Fruit fly (Drosophila melanogaster) whole organism, adult: ENCODE results near the gene Tsen2.
A peak's percentile ranks its signal among the peaks of the same experiment; 100 is the strongest.

Source experiments
- CG11617 ChIP-seq: fragments of 200-800 bp; sonication (Bioruptor generic); optimal IDR thresholded peaks from 2 replicates; lab custom pipeline; 2017; ENCODE audit warnings: mild to moderate bottlenecking, missing biosample characterization, missing genetic modification reagents, missing genetic modification characterization
- CG12768 ChIP-seq: fragments of 200-800 bp; sonication (Bioruptor generic); optimal IDR thresholded peaks from 2 replicates; lab custom pipeline; 2017; ENCODE audit warnings: missing biosample characterization, missing genetic modification characterization, mild to moderate bottlenecking, moderate library complexity, missing genetic modification reagents
- CG14711 ChIP-seq: fragments of 200-800 bp; sonication (Bioruptor generic); optimal IDR thresholded peaks from 2 replicates; lab custom pipeline; 2018; ENCODE audit warnings: missing biosample characterization, mild to moderate bottlenecking, missing genetic modification characterization, moderate library complexity
- CG1620 ChIP-seq: fragments of 200-800 bp; sonication (Bioruptor generic); optimal IDR thresholded peaks from 2 replicates; lab custom pipeline; 2016; ENCODE audit warnings: missing biosample characterization, missing genetic modification characterization
- CG33017 ChIP-seq: fragments of 200-800 bp; sonication (Bioruptor generic); optimal IDR thresholded peaks from 2 replicates; lab custom pipeline; 2018; ENCODE audit warnings: missing biosample characterization, mild to moderate bottlenecking, missing genetic modification characterization, moderate library complexity
- CG5204 ChIP-seq: fragments of 200-800 bp; sonication (Bioruptor generic); optimal IDR thresholded peaks from 2 replicates; lab custom pipeline; 2016; ENCODE audit warnings: missing biosample characterization, missing genetic modification characterization
- CG7045 ChIP-seq: fragments of 200-800 bp; sonication (Bioruptor generic); optimal IDR thresholded peaks from 2 replicates; lab custom pipeline; 2017; ENCODE audit warnings: missing biosample characterization, mild to moderate bottlenecking, missing genetic modification characterization
- CG7101 ChIP-seq: fragments of 200-800 bp; sonication (Bioruptor generic); optimal IDR thresholded peaks from 2 replicates; lab custom pipeline; 2018; ENCODE audit warnings: missing biosample characterization, mild to moderate bottlenecking, missing genetic modification characterization, moderate library complexity
- Clk ChIP-seq: fragments of 200-800 bp; sonication (Bioruptor generic); optimal IDR thresholded peaks from 2 replicates; lab custom pipeline; 2017; ENCODE audit warnings: missing biosample characterization, missing genetic modification characterization
- Crg-1 ChIP-seq: fragments of 200-800 bp; sonication (Bioruptor generic); optimal IDR thresholded peaks from 2 replicates; lab custom pipeline; 2016; ENCODE audit warnings: missing biosample characterization, missing genetic modification characterization
- Hr96 ChIP-seq: fragments of 200-800 bp; sonication (Bioruptor generic); optimal IDR thresholded peaks from 2 replicates; lab custom pipeline; 2016; ENCODE audit warnings: missing biosample characterization, missing genetic modification characterization
- Mnt ChIP-seq: fragments of 200-800 bp; sonication (Bioruptor generic); optimal IDR thresholded peaks from 2 replicates; lab custom pipeline; 2016; ENCODE audit warnings: missing biosample characterization, mild to moderate bottlenecking, missing genetic modification characterization
- bab1 ChIP-seq: fragments of 200-800 bp; sonication (Bioruptor generic); optimal IDR thresholded peaks from 3 replicates; lab custom pipeline; 2019; ENCODE audit warnings: missing biosample characterization, mild to moderate bottlenecking, missing genetic modification characterization, moderate library complexity
- cic ChIP-seq: fragments of 200-800 bp; sonication (Bioruptor generic); optimal IDR thresholded peaks from 2 replicates; lab custom pipeline; 2017; ENCODE audit warnings: missing biosample characterization, mild to moderate bottlenecking, missing genetic modification characterization, moderate library complexity
- cnc ChIP-seq, 2 experiments: fragments of >200 bp; optimal IDR thresholded peaks; 2 replicates each; lab custom pipeline; 2017
- kay ChIP-seq: fragments of 200-800 bp; sonication (Bioruptor generic); peaks from one replicate; lab custom pipeline; 2016; ENCODE audit warnings: missing biosample characterization, missing genetic modification characterization, borderline replicate concordance
- ovo ChIP-seq: fragments of 200-800 bp; sonication (Bioruptor generic); optimal IDR thresholded peaks from 2 replicates; lab custom pipeline; 2016; ENCODE audit warnings: missing biosample characterization, missing genetic modification characterization
- pad ChIP-seq: fragments of 200-800 bp; sonication (Bioruptor generic); optimal IDR thresholded peaks from 3 replicates; lab custom pipeline; 2017; ENCODE audit warnings: missing biosample characterization, missing genetic modification characterization, mild to moderate bottlenecking, moderate library complexity, missing genetic modification reagents
- tj ChIP-seq: fragments of 200-800 bp; sonication (Bioruptor generic); optimal IDR thresholded peaks from 3 replicates; lab custom pipeline; 2017; ENCODE audit warnings: missing biosample characterization, mild to moderate bottlenecking, missing genetic modification characterization, moderate library complexity
- toe ChIP-seq: fragments of 200-800 bp; sonication (Bioruptor generic); optimal IDR thresholded peaks from 2 replicates; lab custom pipeline; 2016; ENCODE audit warnings: missing biosample characterization, missing genetic modification characterization

The Tsen2 gene

DNA sequence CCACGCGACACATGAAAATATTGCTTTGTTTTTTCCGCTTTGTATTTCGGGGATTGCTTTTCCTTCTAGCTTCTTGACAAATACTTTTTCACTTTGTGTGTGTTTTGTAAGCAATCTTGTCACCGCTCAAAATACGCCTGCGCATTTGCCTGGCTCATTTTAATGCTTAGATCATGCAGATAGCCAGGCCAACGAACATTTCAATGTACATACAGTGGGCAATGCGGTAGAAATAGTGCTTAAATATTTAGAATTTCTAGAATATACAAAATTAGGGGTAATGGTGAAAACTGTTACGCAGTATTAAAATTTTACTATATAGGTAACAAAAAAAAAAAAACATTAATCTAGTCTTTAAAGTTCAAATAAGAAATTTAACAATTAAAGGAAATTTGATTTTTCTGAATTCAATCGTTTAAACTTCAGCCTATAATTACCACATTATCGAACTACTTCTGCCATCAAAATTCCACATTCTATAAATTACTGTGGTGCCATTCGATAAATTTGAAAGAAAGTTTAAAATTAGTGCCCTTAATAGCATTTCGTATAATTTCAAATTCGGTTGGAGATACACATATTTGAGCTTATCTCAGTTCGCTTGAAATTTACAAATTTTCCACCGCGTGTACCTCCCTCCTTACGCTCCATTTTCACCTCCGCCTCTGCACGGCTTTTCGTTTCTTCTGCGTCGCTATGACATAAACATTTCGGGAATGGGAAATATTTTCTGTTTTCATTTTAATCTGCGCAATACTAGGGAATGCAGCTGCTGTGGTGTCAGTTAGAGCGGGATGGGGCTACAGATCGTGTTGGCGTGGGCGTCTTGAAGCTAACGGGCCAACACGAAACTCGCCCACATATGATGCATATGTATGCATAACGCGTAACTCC is 22.4 kb upstream of the Tsen2 start:
- TF ChIP-seq CG14711 (no peak), kay (GFP tag; lab: Kevin White, UChicago) (peak; percentile 49), tj (peak; percentile 83), CG1620 (no peak), cnc (optimal IDR thresholded peaks at IDR 0.05; lab: Kevin White, UChicago) (no peak), bab1 (peak; percentile 22)

DNA sequence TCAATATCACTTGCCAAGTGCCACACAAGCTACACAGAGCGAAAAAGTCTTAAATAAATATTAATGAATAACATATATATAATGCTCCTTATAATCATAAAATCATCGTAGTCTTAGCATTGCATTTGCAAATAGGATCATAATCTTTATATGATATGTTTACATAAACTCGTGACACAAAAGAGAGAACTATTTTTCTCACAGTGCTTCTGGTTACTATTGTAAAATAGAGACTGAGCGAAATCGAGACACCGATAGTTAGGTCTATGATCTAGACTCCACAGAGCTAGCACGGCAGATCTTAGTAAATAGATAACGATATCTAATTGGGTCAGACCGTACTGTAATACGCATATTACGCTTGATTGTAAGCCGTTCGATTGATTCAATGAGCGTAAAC is 19.9 kb upstream of the Tsen2 start:
- TF ChIP-seq CG33017 (peak; percentile 67), tj (peak; percentile 29), CG11617 (GFP tag; lab: Kevin White, UChicago) (peak; percentile 38), CG7045 (GFP tag; lab: Kevin White, UChicago) (peak; percentile 53), ovo (GFP tag; lab: Kevin White, UChicago) (no peak), CG7101 (tag; lab: Kevin White, UChicago) (peak; percentile 23), CG5204 (GFP tag; lab: Kevin White, UChicago) (peak; percentile 62), Mnt (GFP tag; lab: Kevin White, UChicago) (no peak)

DNA sequence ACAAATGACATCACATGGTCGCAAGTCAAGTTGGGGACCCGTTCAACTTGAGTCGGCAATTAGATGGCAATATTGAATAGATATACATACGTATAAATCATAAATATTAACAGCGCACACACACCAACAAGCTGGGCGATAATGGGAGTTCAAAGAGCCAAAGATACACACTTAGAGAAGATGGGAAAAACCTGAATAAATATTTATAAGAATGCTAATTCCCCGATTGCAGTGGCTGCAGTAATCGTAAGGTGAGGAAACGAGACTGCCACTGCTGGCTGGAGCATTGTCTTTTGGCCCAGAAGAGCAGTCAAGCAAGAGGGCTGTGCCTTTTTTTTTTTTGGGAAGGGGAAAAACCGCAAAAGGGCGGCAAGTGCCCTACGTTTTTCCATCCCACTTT is 19.3 kb upstream of the Tsen2 start:
- TF ChIP-seq Hr96 (GFP tag; lab: Kevin White, UChicago): no peak
- no peak for TF ChIP-seq CG11617 (GFP tag; lab: Kevin White, UChicago)
- TF ChIP-seq CG14711: no peak
- no peak for TF ChIP-seq CG33017
- TF ChIP-seq cnc (optimal IDR thresholded peaks at IDR 0.05; lab: Kevin White, UChicago): no peak
- no peak for TF ChIP-seq pad (GFP tag; lab: Kevin White, UChicago)
- no peak for TF ChIP-seq CG7101 (tag; lab: Kevin White, UChicago)
- no peak for TF ChIP-seq kay (GFP tag; lab: Kevin White, UChicago)
- no peak for TF ChIP-seq tj
- TF ChIP-seq CG7045 (GFP tag; lab: Kevin White, UChicago): no peak
- TF ChIP-seq toe (GFP tag; lab: Kevin White, UChicago): no peak
- no peak for TF ChIP-seq bab1
- TF ChIP-seq CG1620: no peak
- no peak for TF ChIP-seq Crg-1 (GFP tag; lab: Kevin White, UChicago)
- TF ChIP-seq cic (GFP tag; lab: Kevin White, UChicago): no peak
- TF ChIP-seq Clk (GFP tag; lab: Kevin White, UChicago): no peak

DNA sequence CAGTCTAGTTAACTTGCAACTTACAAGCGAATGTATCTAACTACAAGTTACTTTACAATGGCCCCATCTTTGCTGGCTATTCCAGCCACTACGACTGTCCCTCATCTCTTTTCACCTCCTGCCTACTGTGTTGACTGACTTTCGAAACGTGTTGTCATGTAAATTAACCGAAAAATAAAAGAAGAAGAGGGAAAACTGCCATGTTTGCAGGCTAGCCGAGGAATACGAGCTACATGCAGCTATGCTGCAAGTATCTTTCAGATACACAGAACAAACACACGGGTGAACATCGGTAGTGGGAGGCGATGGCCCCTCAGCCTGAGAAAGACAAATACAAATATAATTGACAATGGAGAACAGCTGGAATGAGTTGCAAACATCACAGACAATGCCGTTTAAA is 18.9 kb upstream of the Tsen2 start:
- no peak for TF ChIP-seq CG12768 (GFP tag; lab: Kevin White, UChicago)
- no peak for TF ChIP-seq Crg-1 (GFP tag; lab: Kevin White, UChicago)
- no peak for TF ChIP-seq tj
- no peak for TF ChIP-seq CG1620
- no peak for TF ChIP-seq bab1
- TF ChIP-seq cnc (optimal IDR thresholded peaks at IDR 0.05; lab: Kevin White, UChicago): no peak
- TF ChIP-seq CG14711: no peak
- no peak for TF ChIP-seq Clk (GFP tag; lab: Kevin White, UChicago)
- TF ChIP-seq toe (GFP tag; lab: Kevin White, UChicago): no peak
- TF ChIP-seq CG11617 (GFP tag; lab: Kevin White, UChicago): no peak
- no peak for TF ChIP-seq Hr96 (GFP tag; lab: Kevin White, UChicago)
- TF ChIP-seq kay (GFP tag; lab: Kevin White, UChicago): no peak

DNA sequence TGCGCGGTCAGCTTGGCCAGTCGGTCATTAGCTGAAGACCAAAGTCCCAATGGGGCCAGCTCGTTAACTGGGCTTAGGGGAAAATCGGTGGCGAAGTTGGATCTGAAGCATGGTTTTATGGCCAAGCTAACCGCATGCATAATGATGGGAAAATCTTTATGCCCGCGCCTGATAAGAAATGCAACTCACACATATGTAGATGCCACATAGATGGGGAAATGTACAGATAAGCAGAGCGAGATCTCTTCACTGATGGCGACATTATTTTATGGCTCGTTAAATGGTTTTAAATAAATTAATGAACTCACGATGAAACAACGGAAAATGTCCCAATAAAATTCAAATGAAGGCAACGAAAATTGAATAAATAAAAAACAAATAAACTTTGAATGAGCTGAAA is 17.7 kb upstream of the Tsen2 start:
- TF ChIP-seq CG7101 (tag; lab: Kevin White, UChicago): no peak
- TF ChIP-seq CG11617 (GFP tag; lab: Kevin White, UChicago): no peak
- TF ChIP-seq CG33017: no peak
- no peak for TF ChIP-seq CG1620
- no peak for TF ChIP-seq CG12768 (GFP tag; lab: Kevin White, UChicago)
- no peak for TF ChIP-seq tj
- TF ChIP-seq Mnt (GFP tag; lab: Kevin White, UChicago): no peak
- no peak for TF ChIP-seq CG7045 (GFP tag; lab: Kevin White, UChicago)
- TF ChIP-seq pad (GFP tag; lab: Kevin White, UChicago): no peak
- no peak for TF ChIP-seq toe (GFP tag; lab: Kevin White, UChicago)
- TF ChIP-seq Clk (GFP tag; lab: Kevin White, UChicago): no peak
- no peak for TF ChIP-seq CG5204 (GFP tag; lab: Kevin White, UChicago)
- no peak for TF ChIP-seq Crg-1 (GFP tag; lab: Kevin White, UChicago)
- TF ChIP-seq CG14711: no peak

DNA sequence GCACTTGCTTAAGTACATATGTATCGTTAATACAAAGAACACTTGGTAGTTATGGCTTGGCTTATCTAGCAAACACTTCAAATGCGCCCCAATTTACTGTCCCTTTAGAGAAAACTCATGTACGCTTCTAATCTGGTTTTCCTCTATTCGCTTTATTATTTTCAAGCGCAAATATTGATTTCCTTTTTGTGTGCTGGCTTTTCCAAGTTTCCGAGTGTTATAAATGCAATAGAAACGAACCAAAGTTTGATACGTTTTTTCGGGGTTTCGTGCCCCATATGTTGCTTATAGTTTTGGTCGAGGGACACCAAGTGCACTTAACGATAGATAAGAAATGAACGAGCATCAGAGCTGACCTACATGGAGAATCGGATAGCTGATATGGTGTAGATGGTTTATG is 15.6 kb upstream of the Tsen2 start:
- no peak for TF ChIP-seq CG7045 (GFP tag; lab: Kevin White, UChicago)
- TF ChIP-seq toe (GFP tag; lab: Kevin White, UChicago): no peak
- TF ChIP-seq CG12768 (GFP tag; lab: Kevin White, UChicago): no peak
- no peak for TF ChIP-seq ovo (GFP tag; lab: Kevin White, UChicago)
- no peak for TF ChIP-seq pad (GFP tag; lab: Kevin White, UChicago)
- TF ChIP-seq CG1620: no peak
- TF ChIP-seq tj: no peak
- no peak for TF ChIP-seq Crg-1 (GFP tag; lab: Kevin White, UChicago)
- no peak for TF ChIP-seq CG14711
- TF ChIP-seq Clk (GFP tag; lab: Kevin White, UChicago): no peak
- TF ChIP-seq CG11617 (GFP tag; lab: Kevin White, UChicago): no peak
- no peak for TF ChIP-seq cnc (optimal IDR thresholded peaks at IDR 0.05; lab: Kevin White, UChicago)
- TF ChIP-seq Mnt (GFP tag; lab: Kevin White, UChicago): no peak
- no peak for TF ChIP-seq kay (GFP tag; lab: Kevin White, UChicago)
- TF ChIP-seq CG33017: no peak
- no peak for TF ChIP-seq cic (GFP tag; lab: Kevin White, UChicago)
- TF ChIP-seq CG5204 (GFP tag; lab: Kevin White, UChicago): no peak
- TF ChIP-seq bab1: no peak
